Fruit fly (Drosophila melanogaster) Kc167 (cell line): ENCODE measurements around the gene HUWE1.

Experiments
- Myc ChIP-seq: fragments of >200 bp; optimal IDR thresholded peaks from 2 replicates; lab custom pipeline; 2017; ENCODE audit warnings: missing external identifiers
- Sin3A ChIP-seq: fragments of >200 bp; optimal IDR thresholded peaks from 2 replicates; lab custom pipeline; 2018; ENCODE audit warnings: missing external identifiers
- h ChIP-seq: fragments of >200 bp; optimal IDR thresholded peaks from 3 replicates; lab custom pipeline; 2018; ENCODE audit warnings: missing external identifiers
- insv ChIP-seq: fragments of >200 bp; optimal IDR thresholded peaks from 3 replicates; lab custom pipeline; 2018; ENCODE audit warnings: missing external identifiers
- psq ChIP-seq: fragments of >200 bp; optimal IDR thresholded peaks from 2 replicates; lab custom pipeline; 2017; ENCODE audit warnings: missing external identifiers
- ttk ChIP-seq: sonication (Bioruptor generic); optimal IDR thresholded peaks from 2 replicates; lab custom pipeline; 2017; ENCODE audit warnings: missing external identifiers

HUWE1 gene

DNA sequence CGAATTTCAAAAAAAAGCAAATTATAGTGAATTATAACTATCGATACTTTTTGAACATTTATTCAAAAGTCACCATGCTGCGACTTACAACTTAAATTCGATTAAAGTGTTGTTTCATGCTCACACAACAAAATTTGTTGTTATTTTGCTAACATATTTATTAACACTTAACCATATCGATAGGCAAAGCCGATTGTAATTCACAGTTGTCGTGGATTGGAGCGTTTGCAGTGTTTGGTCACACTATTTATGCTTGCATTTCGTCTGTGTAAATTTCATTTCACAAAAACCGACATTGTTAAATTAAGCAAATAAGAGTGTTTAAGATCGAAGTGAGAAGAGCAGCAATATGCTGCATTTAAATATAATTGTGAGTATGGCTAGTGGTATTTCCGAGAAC lies at the start of gene HUWE1:
Gene HUWE1, plus strand, starts transcription at position 220 of the 400 bp plus-strand sequence.
- TF ChIP-seq ttk (lab: Kevin White, UChicago), result no peak
- TF ChIP-seq Myc (lab: Kevin White, UChicago), result no peak
- TF ChIP-seq insv (lab: Kevin White, UChicago), result no peak
- no peak for TF ChIP-seq Sin3A
- no peak for TF ChIP-seq psq (lab: Kevin White, UChicago)
- TF ChIP-seq h (lab: Kevin White, UChicago), result no peak

DNA sequence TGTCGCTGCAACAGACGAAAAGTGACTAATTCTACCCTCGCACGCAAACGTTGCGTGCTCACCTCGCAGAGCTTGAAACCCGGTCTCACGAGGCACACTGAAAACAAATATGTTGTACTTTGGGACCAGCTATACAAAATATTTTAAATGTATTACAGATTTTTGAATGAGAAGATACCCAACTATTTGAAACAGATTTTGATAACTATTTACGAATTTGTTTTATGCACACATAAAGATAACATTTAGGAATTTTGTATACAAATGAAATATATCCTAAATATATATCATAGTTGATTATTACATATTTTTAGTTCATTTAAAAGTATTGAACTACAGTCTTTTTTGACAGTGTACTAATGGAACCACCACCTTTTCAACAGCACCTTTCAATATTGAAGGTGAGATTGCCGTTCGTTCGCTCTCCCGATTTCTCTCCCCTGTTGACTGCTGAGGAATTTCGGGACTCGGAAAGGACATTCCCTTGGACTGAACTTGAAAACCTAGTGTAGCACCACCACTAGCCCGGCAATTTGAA lies 41.3 kb upstream of the HUWE1 start, which contains the start of gene CG15646:
Gene CG15646, minus strand, starts transcription at position 4 of the 538 bp plus-strand sequence.
- no peak for TF ChIP-seq Myc (lab: Kevin White, UChicago)
- no peak for TF ChIP-seq h (lab: Kevin White, UChicago)
- TF ChIP-seq Sin3A, result no peak
- no peak for TF ChIP-seq ttk (lab: Kevin White, UChicago)
- TF ChIP-seq psq (lab: Kevin White, UChicago), result no peak
- TF ChIP-seq insv (lab: Kevin White, UChicago), result no peak

- no peak for TF ChIP-seq Sin3A
- TF ChIP-seq h (lab: Kevin White, UChicago), result no peak
- TF ChIP-seq Myc (lab: Kevin White, UChicago), result no peak
- no peak for TF ChIP-seq insv (lab: Kevin White, UChicago)
- TF ChIP-seq psq (lab: Kevin White, UChicago), result no peak
- no peak for TF ChIP-seq ttk (lab: Kevin White, UChicago)
Measured at dm6 chrX:15674337-15674736, 38.1 kb upstream of the HUWE1 start.

DNA sequence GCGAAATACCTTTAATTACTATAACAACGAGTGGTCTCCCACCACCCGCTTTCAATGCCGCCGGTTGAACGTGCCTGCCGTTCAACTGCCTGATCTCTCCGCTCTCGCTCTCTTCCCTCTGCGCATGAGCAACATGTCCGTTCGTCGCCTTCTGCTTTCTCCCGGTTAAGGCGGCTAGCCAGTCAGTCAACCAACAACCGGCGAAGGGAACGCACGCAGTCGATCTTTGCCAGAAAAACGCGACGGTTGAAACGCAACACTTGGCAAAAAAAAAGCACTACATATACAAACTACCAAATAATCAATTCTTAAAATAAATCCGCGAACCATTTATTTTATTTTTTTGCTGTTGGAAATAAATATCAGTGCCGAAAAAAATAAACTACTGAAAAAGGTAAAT lies 37.1 kb upstream of the HUWE1 start, which contains the start of gene CG12708:
Gene CG12708, plus strand, starts transcription at position 183 of the 400 bp plus-strand sequence.
- TF ChIP-seq h (lab: Kevin White, UChicago), result no peak
- no peak for TF ChIP-seq insv (lab: Kevin White, UChicago)
- no peak for TF ChIP-seq Sin3A
- no peak for TF ChIP-seq psq (lab: Kevin White, UChicago)
- no peak for TF ChIP-seq Myc (lab: Kevin White, UChicago)
- no peak for TF ChIP-seq ttk (lab: Kevin White, UChicago)

- no peak for TF ChIP-seq psq (lab: Kevin White, UChicago)
- no peak for TF ChIP-seq h (lab: Kevin White, UChicago)
- no peak for TF ChIP-seq Myc (lab: Kevin White, UChicago)
- TF ChIP-seq Sin3A, result no peak
- no peak for TF ChIP-seq insv (lab: Kevin White, UChicago)
- TF ChIP-seq ttk (lab: Kevin White, UChicago), result no peak
Measured at dm6 chrX:15684419-15684818, 28.0 kb upstream of the HUWE1 start.

dm6 chrX:15688757-15689156 lies 23.7 kb upstream of the HUWE1 start, which contains the start of gene CG15599:
TSS of gene CG15599 (minus strand) at chrX:15688857.
- TF ChIP-seq h (lab: Kevin White, UChicago) (no peak), psq (lab: Kevin White, UChicago) (no peak), ttk (lab: Kevin White, UChicago) (no peak), insv (lab: Kevin White, UChicago) (no peak), Sin3A (no peak), Myc (lab: Kevin White, UChicago) (no peak)

- TF ChIP-seq psq (lab: Kevin White, UChicago), result no peak
- no peak for TF ChIP-seq ttk (lab: Kevin White, UChicago)
- no peak for TF ChIP-seq h (lab: Kevin White, UChicago)
- TF ChIP-seq insv (lab: Kevin White, UChicago), result no peak
- no peak for TF ChIP-seq Myc (lab: Kevin White, UChicago)
- no peak for TF ChIP-seq Sin3A
Measured at dm6 chrX:15696854-15697540, 15.4 kb upstream of the HUWE1 start, which contains the start of gene CG8128. TSS of gene CG8128 (plus strand) at chrX:15697494.

- TF ChIP-seq Sin3A (no peak), ttk (lab: Kevin White, UChicago) (no peak), insv (lab: Kevin White, UChicago) (no peak), Myc (lab: Kevin White, UChicago) (no peak), h (lab: Kevin White, UChicago) (no peak), psq (lab: Kevin White, UChicago) (no peak)
Measured at dm6 chrX:15697581-15698208, 14.7 kb upstream of the HUWE1 start.

- TF ChIP-seq insv (lab: Kevin White, UChicago) (no peak), psq (lab: Kevin White, UChicago) (no peak), ttk (lab: Kevin White, UChicago) (no peak), Sin3A (no peak), h (lab: Kevin White, UChicago) (no peak), Myc (lab: Kevin White, UChicago) (no peak)
Measured at dm6 chrX:15701047-15701446, 11.4 kb upstream of the HUWE1 start, which contains the start of gene CG9240. TSS of gene CG9240 (minus strand) at chrX:15701259.

dm6 chrX:15703720-15704206 lies 8.7 kb upstream of the HUWE1 start, which contains the start of the genes Pis and Hap40:
TSS of gene Pis (minus strand) at chrX:15703770.
TSS of gene Hap40 (plus strand) at chrX:15704125.
- TF ChIP-seq psq (lab: Kevin White, UChicago) (no peak), insv (lab: Kevin White, UChicago) (no peak), Myc (lab: Kevin White, UChicago) (no peak), h (lab: Kevin White, UChicago) (no peak), ttk (lab: Kevin White, UChicago) (no peak), Sin3A (no peak)

DNA sequence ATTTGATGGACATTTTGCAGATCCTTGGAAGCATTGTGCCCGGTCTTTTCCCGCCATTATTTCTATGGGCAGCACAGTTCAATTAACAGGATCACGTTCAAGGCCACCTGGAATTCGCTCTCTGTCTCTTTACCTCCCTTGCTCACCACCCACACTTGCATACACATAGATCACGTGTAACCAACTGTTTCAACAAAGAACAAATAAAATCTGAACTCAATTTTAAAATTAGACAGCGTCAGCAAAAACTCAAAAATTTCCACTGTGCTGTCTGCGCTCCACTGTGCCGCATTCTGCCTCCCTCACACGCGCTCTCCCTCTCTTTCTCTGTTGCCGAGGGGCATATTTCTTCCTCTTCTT lies 2.8 kb upstream of the HUWE1 start:
- TF ChIP-seq Myc (lab: Kevin White, UChicago) (no peak), insv (lab: Kevin White, UChicago) (no peak), ttk (lab: Kevin White, UChicago) (no peak), Sin3A (no peak), psq (lab: Kevin White, UChicago) (no peak), h (lab: Kevin White, UChicago) (no peak)
